Worm (Caenorhabditis elegans) whole organism, L4 larva: ENCODE measurements around the gene C08E8.6.

Experiments
- F37D6.2 ChIP-seq: sonication (generic microtip); optimal IDR thresholded peaks from 2 replicates; lab custom pipeline; 2016; ENCODE audit warnings: mild to moderate bottlenecking, missing genetic modification characterization, missing compliant biosample characterization
- Y5F2A.4 ChIP-seq: fragments of 200-800 bp; sonication (Bioruptor generic); optimal IDR thresholded peaks from 2 replicates; lab custom pipeline; 2018; ENCODE audit warnings: mild to moderate bottlenecking, missing genetic modification characterization, missing compliant biosample characterization
- Y75B8A.6 ChIP-seq: fragments of 200-800 bp; sonication (Bioruptor generic); IDR thresholded peaks from 2 replicates; pipeline ENCODE4 v1.3.6; 2022; ENCODE audit warnings: missing genetic modification reagents, missing genetic modification characterization, missing compliant biosample characterization
- ZK337.2 ChIP-seq: fragments of 200-800 bp; sonication (Bioruptor generic); IDR thresholded peaks from 2 replicates; pipeline ENCODE4 v1.3.6; 2022; ENCODE audit warnings: missing genetic modification reagents, missing genetic modification characterization, missing compliant biosample characterization
- ceh-28 ChIP-seq: fragments of 150-350 bp; optimal IDR thresholded peaks from 2 replicates; lab custom pipeline; 2014; ENCODE audit warnings: missing biosample characterization, missing genetic modification reagents, missing genetic modification characterization
- ceh-32 ChIP-seq: sonication (generic microtip); optimal IDR thresholded peaks from 2 replicates; lab custom pipeline; 2016; ENCODE audit warnings: mild to moderate bottlenecking, missing genetic modification characterization, missing compliant biosample characterization; ENCODE audit not compliant: poor library complexity
- ceh-44 ChIP-seq: fragments of 200-800 bp; sonication (Bioruptor generic); IDR thresholded peaks from 2 replicates; pipeline ENCODE4 v1.3.6; 2022; ENCODE audit warnings: missing genetic modification reagents, missing genetic modification characterization, missing compliant biosample characterization
- ceh-82 ChIP-seq: sonication (generic microtip); optimal IDR thresholded peaks from 2 replicates; lab custom pipeline; 2017; ENCODE audit warnings: missing biosample characterization, missing genetic modification characterization
- daf-12 ChIP-seq: fragments of 150-350 bp; optimal IDR thresholded peaks from 2 replicates; lab custom pipeline; 2014; ENCODE audit warnings: missing biosample characterization, missing genetic modification reagents, missing genetic modification characterization
- daf-19 ChIP-seq: fragments of 200-800 bp; sonication (Bioruptor generic); conservative IDR thresholded peaks from 2 replicates; pipeline ENCODE4 v1.3.6; 2022; ENCODE audit warnings: missing genetic modification characterization, missing compliant biosample characterization
- dpl-1 ChIP-seq: fragments of 150-350 bp; optimal IDR thresholded peaks from 2 replicates; lab custom pipeline; 2014; ENCODE audit warnings: missing biosample characterization, missing genetic modification reagents, missing genetic modification characterization
- duxl-1 ChIP-seq: sonication (generic microtip); optimal IDR thresholded peaks from 2 replicates; lab custom pipeline; 2016; ENCODE audit warnings: mild to moderate bottlenecking, missing genetic modification characterization, moderate library complexity, missing compliant biosample characterization; ENCODE audit not compliant: poor library complexity
- jun-1 ChIP-seq: fragments of 150-350 bp; optimal IDR thresholded peaks from 2 replicates; lab custom pipeline; 2014; ENCODE audit warnings: missing biosample characterization, missing genetic modification reagents, missing genetic modification characterization
- lin-1 ChIP-seq: fragments of 200-800 bp; sonication (Bioruptor generic); IDR thresholded peaks from 2 replicates; pipeline ENCODE4 v1.3.6; 2022; ENCODE audit warnings: missing genetic modification reagents, missing genetic modification characterization, missing compliant biosample characterization
- lin-15B ChIP-seq: fragments of 150-350 bp; sonication (generic microtip); optimal IDR thresholded peaks from 3 replicates; lab custom pipeline; 2014; ENCODE audit warnings: missing biosample characterization, missing genetic modification characterization
- lin-29 ChIP-seq: fragments of 200-800 bp; sonication (Bioruptor generic); IDR thresholded peaks from 2 replicates; pipeline ENCODE4 v1.3.6; 2022; ENCODE audit warnings: missing genetic modification reagents, missing genetic modification characterization, missing compliant biosample characterization
- lir-3 ChIP-seq: sonication (generic microtip); optimal IDR thresholded peaks from 2 replicates; lab custom pipeline; 2016; ENCODE audit warnings: mild to moderate bottlenecking, missing genetic modification characterization, missing compliant biosample characterization
- mep-1 ChIP-seq: fragments of 150-350 bp; sonication (generic microtip); optimal IDR thresholded peaks from 3 replicates; lab custom pipeline; 2014; ENCODE audit warnings: missing biosample characterization, missing genetic modification characterization
- mxl-3 ChIP-seq: fragments of 200-800 bp; sonication (Bioruptor generic); optimal IDR thresholded peaks from 2 replicates; lab custom pipeline; 2018; ENCODE audit warnings: mild to moderate bottlenecking, missing genetic modification characterization, missing compliant biosample characterization
- nhr-111 ChIP-seq: fragments of 200-800 bp; sonication (Bioruptor generic); optimal IDR thresholded peaks from 2 replicates; lab custom pipeline; 2018; ENCODE audit warnings: mild to moderate bottlenecking, missing genetic modification characterization, missing compliant biosample characterization
- nhr-28 ChIP-seq: fragments of 150-350 bp; optimal IDR thresholded peaks from 2 replicates; lab custom pipeline; 2014; ENCODE audit warnings: missing biosample characterization, missing genetic modification characterization
- nhr-41 ChIP-seq: fragments of 200-800 bp; sonication (Bioruptor generic); IDR thresholded peaks from 2 replicates; pipeline ENCODE4 v1.3.6; 2022; ENCODE audit warnings: missing genetic modification reagents, missing genetic modification characterization, missing compliant biosample characterization
- nhr-48 ChIP-seq: sonication (generic microtip); optimal IDR thresholded peaks from 2 replicates; lab custom pipeline; 2016; ENCODE audit warnings: mild to moderate bottlenecking, missing genetic modification characterization, missing compliant biosample characterization
- pha-4 ChIP-seq, 2 experiments: fragments of 150-350 bp in 1 of 2; fragments of 200-800 bp in 1 of 2; sonication (Bioruptor generic) in 1 of 2; IDR thresholded peaks in 1 of 2; optimal IDR thresholded peaks in 1 of 2; 2 replicates each; pipeline versions ENCODE4 v1.3.6 to Lab custom; 2014 to 2022; ENCODE audit warnings: missing genetic modification characterization in 2 of 2, missing genetic modification reagents in 2 of 2, missing biosample characterization in 1 of 2, missing compliant biosample characterization in 1 of 2
- php-3 ChIP-seq: fragments of 200-800 bp; sonication (Bioruptor generic); IDR thresholded peaks from 2 replicates; pipeline ENCODE4 v1.3.6; 2022; ENCODE audit warnings: missing genetic modification reagents, missing genetic modification characterization, missing compliant biosample characterization
- pqm-1 ChIP-seq: sonication (generic microtip); optimal IDR thresholded peaks from 2 replicates; lab custom pipeline; 2017; ENCODE audit warnings: missing biosample characterization, missing genetic modification characterization
- rbr-2 ChIP-seq: sonication (generic microtip); optimal IDR thresholded peaks from 2 replicates; lab custom pipeline; 2016; ENCODE audit warnings: missing genotype, missing genetic modification characterization, missing compliant biosample characterization
- saeg-2 ChIP-seq: fragments of 200-800 bp; sonication (Bioruptor generic); IDR thresholded peaks from 2 replicates; pipeline ENCODE4 v1.3.6; 2022; ENCODE audit warnings: missing genetic modification reagents, missing genetic modification characterization, missing compliant biosample characterization
- sdz-12 ChIP-seq: fragments of 200-800 bp; sonication (Bioruptor generic); optimal IDR thresholded peaks from 2 replicates; lab custom pipeline; 2018; ENCODE audit warnings: mild to moderate bottlenecking, missing genetic modification characterization, missing compliant biosample characterization
- set-16 ChIP-seq: fragments of 200-800 bp; sonication (Bioruptor generic); IDR thresholded peaks from 2 replicates; pipeline ENCODE4 v1.3.6; 2022; ENCODE audit warnings: missing genetic modification reagents, missing genetic modification characterization, missing compliant biosample characterization
- spr-3 ChIP-seq: fragments of 200-800 bp; sonication (Bioruptor generic); optimal IDR thresholded peaks from 2 replicates; lab custom pipeline; 2018; ENCODE audit warnings: mild to moderate bottlenecking, missing genetic modification characterization, missing compliant biosample characterization
- unc-62 ChIP-seq, 3 experiments: fragments of 150-350 bp in 1 of 3; sonication (generic microtip); optimal IDR thresholded peaks in 2 of 3; peaks in 1 of 3; 1 replicate in 1 of 3; 2 replicates in 2 of 3; lab custom pipeline; 2014 to 2017; ENCODE audit warnings: missing biosample characterization in 3 of 3, missing genetic modification characterization in 3 of 3, missing genetic modification reagents in 3 of 3, missing genotype in 1 of 3
- zag-1 ChIP-seq: fragments of 150-350 bp; optimal IDR thresholded peaks from 2 replicates; lab custom pipeline; 2014; ENCODE audit warnings: missing biosample characterization, missing genetic modification characterization
- zfp-2 ChIP-seq: sonication (generic microtip); optimal IDR thresholded peaks from 2 replicates; lab custom pipeline; 2016; ENCODE audit warnings: mild to moderate bottlenecking, missing genetic modification characterization, missing compliant biosample characterization
- ztf-7 ChIP-seq: fragments of 150-350 bp; optimal IDR thresholded peaks from 2 replicates; lab custom pipeline; 2014; ENCODE audit warnings: missing biosample characterization, missing genetic modification characterization

Gene C08E8.6

ce11 chrV:18397814-18398213, 29.6 kb upstream of the C08E8.6 start, which contains the start of gene Y51A2B.16:
TSS of gene Y51A2B.16 (minus strand) at chrV:18397914.
- TF ChIP-seq nhr-48 (tag; lab: Kevin White, UChicago) = no peak
- no peak for TF ChIP-seq lin-29
- TF ChIP-seq mxl-3 = no peak
- TF ChIP-seq rbr-2 (tag; lab: Kevin White, UChicago) = no peak
- TF ChIP-seq lir-3 (tag; lab: Kevin White, UChicago) = no peak

- TF ChIP-seq dpl-1 (GFP tag; lab: Kevin White, UChicago) (no peak), jun-1 (tag; lab: Kevin White, UChicago) (no peak)
Measured at ce11 chrV:18395649-18396048, 27.4 kb upstream of the C08E8.6 start, which contains the start of gene Y51A2B.9. TSS of gene Y51A2B.9 (minus strand) at chrV:18395749.

- TF ChIP-seq daf-12 (tag; lab: Kevin White, UChicago) = no peak
- no peak for TF ChIP-seq Y75B8A.6 (GFP tag; lab: Robert Waterston, UW)
- TF ChIP-seq lin-1 (GFP tag; lab: Robert Waterston, UW) = no peak
- TF ChIP-seq mep-1 = no peak
- TF ChIP-seq mxl-3 = no peak
- no peak for TF ChIP-seq nhr-41
- no peak for TF ChIP-seq ceh-44 (GFP tag; lab: Robert Waterston, UW)
- TF ChIP-seq saeg-2 = no peak
- no peak for TF ChIP-seq sdz-12 (GFP tag; lab: Kevin White, UChicago)
- no peak for TF ChIP-seq ZK337.2 (GFP tag; lab: Robert Waterston, UW)
- TF ChIP-seq pqm-1 (tag; lab: Kevin White, UChicago) = no peak
- no peak for TF ChIP-seq php-3 (GFP tag; lab: Robert Waterston, UW)
- TF ChIP-seq, all 104 proteins: peak for 0
Measured at ce11 chrV:18394203-18394602, 26.0 kb upstream of the C08E8.6 start, which contains the start of gene Y51A2B.6. TSS of gene Y51A2B.6 (minus strand) at chrV:18394303.

ce11 chrV:18389046-18389445, 20.8 kb upstream of the C08E8.6 start, which contains the start of the genes Y51A2B.4 and Y51A2B.5:
TSS of gene Y51A2B.4 (minus strand) at chrV:18389146.
TSS of gene Y51A2B.5 (plus strand) at chrV:18389277.
- no peak for TF ChIP-seq Y5F2A.4 (GFP tag; lab: Kevin White, UChicago)
- no peak for TF ChIP-seq pha-4 (GFP tag; IDR thresholded peaks at IDR 0.05; lab: Robert Waterston, UW)
- no peak for TF ChIP-seq pha-4 (tag; optimal IDR thresholded peaks at IDR 0.05; lab: Kevin White, UChicago)
- no peak for TF ChIP-seq lin-29
- no peak for TF ChIP-seq ztf-7 (tag; lab: Kevin White, UChicago)
- TF ChIP-seq lin-15B = no peak
- TF ChIP-seq ceh-32 = no peak
- no peak for TF ChIP-seq F37D6.2
- TF ChIP-seq daf-19 = no peak
- TF ChIP-seq ceh-28 (tag; lab: Kevin White, UChicago) = no peak
- TF ChIP-seq zfp-2 = no peak
- no peak for TF ChIP-seq spr-3 (GFP tag; lab: Kevin White, UChicago)
- no peak for TF ChIP-seq zag-1 (tag; lab: Kevin White, UChicago)
- TF ChIP-seq lin-1 (GFP tag; lab: Robert Waterston, UW) = no peak
- no peak for TF ChIP-seq nhr-28 (tag; lab: Kevin White, UChicago)
- no peak for TF ChIP-seq set-16 (GFP tag; lab: Robert Waterston, UW)
- no peak for TF ChIP-seq duxl-1 (tag; lab: Kevin White, UChicago)
- no peak for TF ChIP-seq ceh-82

ce11 chrV:18382590-18382989, 14.4 kb upstream of the C08E8.6 start, which contains the start of gene nhr-288:
TSS of gene nhr-288 (minus strand) at chrV:18382690.
- TF ChIP-seq unc-62 (GFP tag; optimal IDR thresholded peaks at IDR 0.05 in 1 of 2; lab: Kevin White, UChicago) (peak in 1 of 2 experiments; percentile 9), unc-62 (tag; optimal IDR thresholded peaks at IDR 0.05; lab: Kevin White, UChicago) (no peak), nhr-111 (no peak)
